Fruit fly (Drosophila melanogaster) whole organism, pupa: Measurements from ENCODE around the gene CG43645.
A peak's percentile ranks its signal among the peaks of the same experiment; 100 is the strongest.

ENCODE experiments used
- CG10348 ChIP-seq: fragments of 200-800 bp; sonication (Bioruptor generic); IDR thresholded peaks from 2 replicates; pipeline ENCODE4 v1.3.6; 2022; ENCODE audit warnings: missing biosample characterization, missing genetic modification characterization
- CG12605 ChIP-seq: fragments of 200-800 bp; sonication (Bioruptor generic); IDR thresholded peaks from 2 replicates; pipeline ENCODE4 v1.3.6; 2022; ENCODE audit warnings: missing biosample characterization, missing genetic modification characterization
- CG13204 ChIP-seq: fragments of 200-800 bp; sonication (Bioruptor generic); optimal IDR thresholded peaks from 2 replicates; lab custom pipeline; 2018; ENCODE audit warnings: missing biosample characterization, mild to moderate bottlenecking, missing genetic modification characterization, moderate library complexity
- CG14655 ChIP-seq: fragments of 200-800 bp; sonication (Bioruptor generic); optimal IDR thresholded peaks from 3 replicates; lab custom pipeline; 2017; ENCODE audit warnings: mild to moderate bottlenecking, missing biosample characterization, missing genetic modification reagents, missing genetic modification characterization
- CG15710 ChIP-seq: fragments of 200-800 bp; sonication (Bioruptor generic); optimal IDR thresholded peaks from 2 replicates; lab custom pipeline; 2018; ENCODE audit warnings: missing biosample characterization, mild to moderate bottlenecking, missing genetic modification characterization, moderate library complexity
- CG17806 ChIP-seq: fragments of 200-800 bp; sonication (Bioruptor generic); optimal IDR thresholded peaks from 2 replicates; lab custom pipeline; 2018; ENCODE audit warnings: missing biosample characterization, mild to moderate bottlenecking, missing genetic modification characterization, moderate library complexity
- CG32121 ChIP-seq: fragments of 200-800 bp; sonication (Bioruptor generic); IDR thresholded peaks from 2 replicates; pipeline ENCODE4 v1.3.6; 2022; ENCODE audit warnings: missing biosample characterization, missing genetic modification characterization
- CG34367 ChIP-seq: fragments of 200-800 bp; sonication (Bioruptor generic); optimal IDR thresholded peaks from 2 replicates; lab custom pipeline; 2018; ENCODE audit warnings: missing biosample characterization, mild to moderate bottlenecking, missing genetic modification characterization
- CG4496 ChIP-seq: fragments of 200-800 bp; sonication (Bioruptor generic); IDR thresholded peaks from 3 replicates; pipeline ENCODE4 v1.3.6; 2022; ENCODE audit warnings: missing biosample characterization, missing genetic modification characterization
- CG8159 ChIP-seq: fragments of 200-800 bp; sonication (Bioruptor generic); optimal IDR thresholded peaks from 3 replicates; lab custom pipeline; 2018; ENCODE audit warnings: missing biosample characterization, mild to moderate bottlenecking, missing genetic modification characterization, moderate library complexity
- CG8301 ChIP-seq: fragments of 200-800 bp; sonication (Bioruptor generic); optimal IDR thresholded peaks from 2 replicates; lab custom pipeline; 2018; ENCODE audit warnings: missing biosample characterization, mild to moderate bottlenecking, missing genetic modification characterization
- CG9948 ChIP-seq: fragments of 200-800 bp; sonication (Bioruptor generic); optimal IDR thresholded peaks from 2 replicates; lab custom pipeline; 2018; ENCODE audit warnings: missing biosample characterization, mild to moderate bottlenecking, missing genetic modification characterization, moderate library complexity
- D1 ChIP-seq: fragments of 200-800 bp; sonication (Bioruptor generic); optimal IDR thresholded peaks from 2 replicates; lab custom pipeline; 2018; ENCODE audit warnings: missing biosample characterization, mild to moderate bottlenecking, missing genetic modification characterization, moderate library complexity
- EcR ChIP-seq: fragments of 200-800 bp; sonication (Bioruptor generic); optimal IDR thresholded peaks from 3 replicates; lab custom pipeline; 2019; ENCODE audit warnings: missing biosample characterization, missing genetic modification characterization, mild to moderate bottlenecking, moderate library complexity, missing genetic modification reagents
- Ets98B ChIP-seq: fragments of 200-800 bp; sonication (Bioruptor generic); IDR thresholded peaks from 2 replicates; pipeline ENCODE4 v1.3.6; 2022; ENCODE audit warnings: missing biosample characterization, missing genetic modification characterization
- Pif1A ChIP-seq: fragments of 200-800 bp; sonication (Bioruptor generic); optimal IDR thresholded peaks from 3 replicates; lab custom pipeline; 2016; ENCODE audit warnings: missing biosample characterization, missing genetic modification characterization
- Pif1B ChIP-seq: fragments of 200-800 bp; sonication (Bioruptor generic); optimal IDR thresholded peaks from 3 replicates; lab custom pipeline; 2016; ENCODE audit warnings: missing biosample characterization, missing genetic modification characterization
- Snoo ChIP-seq: fragments of 200-800 bp; sonication (Bioruptor generic); optimal IDR thresholded peaks from 3 replicates; lab custom pipeline; 2017; ENCODE audit warnings: missing biosample characterization, mild to moderate bottlenecking, missing genetic modification characterization, inconsistent platforms
- fd96Ca ChIP-seq: fragments of 200-800 bp; sonication (Bioruptor generic); IDR thresholded peaks from 3 replicates; pipeline ENCODE4 v1.3.6; 2022; ENCODE audit warnings: missing biosample characterization, missing genetic modification characterization
- gl ChIP-seq: fragments of 200-800 bp; sonication (Bioruptor generic); optimal IDR thresholded peaks from 2 replicates; lab custom pipeline; 2018; ENCODE audit warnings: missing biosample characterization, mild to moderate bottlenecking, missing genetic modification characterization
- rn ChIP-seq: fragments of 200-800 bp; sonication (Bioruptor generic); IDR thresholded peaks from 2 replicates; pipeline ENCODE4 v1.3.6; 2022; ENCODE audit warnings: missing biosample characterization, missing genetic modification characterization

The CG43645 gene

dm6 chr2L:17514090-17514715 is 28.6 kb downstream of the CG43645 start:
- TF ChIP-seq rn (GFP tag; lab: Robert Waterston, UW) (no peak), CG17806 (tag; lab: Kevin White, UChicago) (no peak), Pif1A (peak; percentile 25), Pif1B (GFP tag; lab: Kevin White, UChicago) (peak; percentile 19), CG34367 (peak; percentile 15), Ets98B (no peak), CG13204 (GFP tag; lab: Kevin White, UChicago) (no peak), CG8159 (tag; lab: Kevin White, UChicago) (peak; percentile 75), CG15710 (no peak), CG8301 (tag; lab: Kevin White, UChicago) (no peak), CG14655 (GFP tag; lab: Kevin White, UChicago) (peak; percentile 8)

dm6 chr2L:17524449-17524848 is 38.9 kb downstream of the CG43645 start, which contains the start of gene CG15143:
Gene CG15143 (minus strand): TSS chr2L:17524549.
- TF ChIP-seq CG10348 (GFP tag; lab: Robert Waterston, UW): no peak
- TF ChIP-seq CG32121: no peak
- no peak for TF ChIP-seq CG14655 (GFP tag; lab: Kevin White, UChicago)
- no peak for TF ChIP-seq D1 (tag; lab: Kevin White, UChicago)
- TF ChIP-seq CG15710: no peak
- no peak for TF ChIP-seq CG34367
- TF ChIP-seq CG12605 (GFP tag; lab: Robert Waterston, UW): no peak
- TF ChIP-seq fd96Ca: no peak
- TF ChIP-seq EcR (GFP tag; lab: Kevin White, UChicago): no peak

dm6 chr2L:17529022-17529421 is 43.5 kb downstream of the CG43645 start, which contains the start of gene CG15144:
Gene CG15144 (minus strand): TSS chr2L:17529122.
- TF ChIP-seq Pif1A (no peak), CG4496 (GFP tag; lab: Robert Waterston, UW) (no peak), CG9948 (no peak), CG8159 (tag; lab: Kevin White, UChicago) (no peak), CG12605 (GFP tag; lab: Robert Waterston, UW) (no peak), CG13204 (GFP tag; lab: Kevin White, UChicago) (no peak), CG32121 (no peak), CG17806 (tag; lab: Kevin White, UChicago) (no peak), CG34367 (no peak), Ets98B (no peak), gl (no peak), D1 (tag; lab: Kevin White, UChicago) (no peak)

dm6 chr2L:17532134-17532533 is 46.6 kb downstream of the CG43645 start, which contains the start of gene CG15145:
Gene CG15145 (minus strand): TSS chr2L:17532234.
- TF ChIP-seq Pif1A (no peak), CG9948 (no peak), CG15710 (no peak), EcR (GFP tag; lab: Kevin White, UChicago) (no peak), CG13204 (GFP tag; lab: Kevin White, UChicago) (no peak), CG34367 (no peak), Snoo (no peak), fd96Ca (no peak), CG8301 (tag; lab: Kevin White, UChicago) (no peak), CG12605 (GFP tag; lab: Robert Waterston, UW) (no peak), CG14655 (GFP tag; lab: Kevin White, UChicago) (no peak), D1 (tag; lab: Kevin White, UChicago) (no peak), Ets98B (no peak)

- TF ChIP-seq CG8301 (tag; lab: Kevin White, UChicago) (no peak), CG4496 (GFP tag; lab: Robert Waterston, UW) (no peak), gl (no peak), CG32121 (no peak), Ets98B (no peak), Pif1B (GFP tag; lab: Kevin White, UChicago) (no peak), CG8159 (tag; lab: Kevin White, UChicago) (no peak), EcR (GFP tag; lab: Kevin White, UChicago) (no peak), CG15710 (no peak), rn (GFP tag; lab: Robert Waterston, UW) (no peak), CG9948 (no peak), CG12605 (GFP tag; lab: Robert Waterston, UW) (no peak)
- TF ChIP-seq, all 21 proteins: peak for 0
These were observed 48.2 kb downstream of the CG43645 start for dm6 chr2L:17533794-17534193.
